Fruit fly (Drosophila melanogaster): ENCODE data around the gene MICU1.

DNA sequence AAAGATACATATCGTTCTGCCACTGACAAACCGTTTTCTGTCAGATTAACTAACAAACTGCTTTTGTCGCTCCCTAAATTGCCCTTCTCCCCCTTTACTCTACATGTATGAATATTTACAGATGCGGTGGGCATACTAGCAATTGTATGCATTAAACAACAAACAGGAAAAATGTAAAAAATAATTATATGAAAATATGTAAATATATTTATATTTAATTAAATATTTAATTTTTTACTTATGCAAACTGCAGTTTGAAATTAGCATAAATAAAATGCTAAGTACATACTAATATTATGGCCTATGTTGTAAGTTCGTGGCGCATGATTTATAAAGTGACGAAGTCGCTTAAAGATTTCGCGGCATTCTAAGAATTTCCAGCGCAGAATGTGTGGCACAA is 31.3 kb upstream of the MICU1 start:
- TF ChIP-seq Snoo (tag; optimal IDR thresholded peaks at IDR 0.05) (no peak), Pif1B (GFP tag; optimal IDR thresholded peaks at IDR 0.05) (no peak), CG32121 (GFP tag; IDR thresholded peaks at IDR 0.05) (no peak), CG8301 (tag; optimal IDR thresholded peaks at IDR 0.05) (no peak)
